Worm (Caenorhabditis elegans): Measurements from ENCODE around the gene hpo-7.

DNA sequence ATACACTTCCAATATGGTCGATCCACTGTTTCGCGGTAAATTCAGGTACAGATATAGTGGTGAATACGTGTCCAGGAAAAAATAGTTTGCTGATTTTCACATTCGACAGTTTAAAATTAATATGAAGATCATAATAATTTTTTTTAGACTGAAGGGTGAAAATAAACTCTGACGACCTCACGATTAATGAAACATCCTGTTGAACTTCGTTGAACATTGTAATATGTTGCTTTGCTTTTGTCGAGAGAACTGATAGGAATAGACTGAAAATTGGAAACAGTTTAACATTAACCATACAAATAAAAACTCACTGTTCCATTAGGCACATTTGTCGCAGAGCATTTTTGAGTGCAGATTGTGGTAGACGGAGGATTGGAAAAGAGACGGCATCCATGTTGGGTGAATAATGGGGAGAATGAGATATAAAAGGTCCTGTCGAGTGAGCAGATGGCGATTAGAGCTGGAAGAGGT, 42.0 kb downstream of the hpo-7 start, which contains the start of gene fbxb-37:
- no peak for TF ChIP-seq dmd-4 (tag; optimal IDR thresholded peaks at IDR 0.05)
- TF ChIP-seq lin-39 (tag; optimal IDR thresholded peaks at IDR 0.05), result no peak
- no peak for TF ChIP-seq lin-11 (tag; optimal IDR thresholded peaks at IDR 0.05)
- TF ChIP-seq R02D3.7 (tag; optimal IDR thresholded peaks at IDR 0.05), result no peak
- no peak for TF ChIP-seq C34F6.9 (tag; optimal IDR thresholded peaks at IDR 0.05)
- no peak for TF ChIP-seq unc-62 (GFP tag; optimal IDR thresholded peaks at IDR 0.05)
- TF ChIP-seq nhr-6 (tag; optimal IDR thresholded peaks at IDR 0.05), result no peak
- no peak for TF ChIP-seq ztf-4 (tag; optimal IDR thresholded peaks at IDR 0.05)
- no peak for TF ChIP-seq nhr-11 (tag; optimal IDR thresholded peaks at IDR 0.05)
- TF ChIP-seq egl-27 (tag; optimal IDR thresholded peaks at IDR 0.05), result no peak
- TF ChIP-seq peb-1 (tag; optimal IDR thresholded peaks at IDR 0.05), result no peak
